Fruit fly (Drosophila melanogaster) ovary, adult (tissue): ENCODE measurements around the gene CG1674.

ENCODE experiments used
- CG17801 ChIP-seq: fragments of 200-800 bp; optimal IDR thresholded peaks from 2 replicates; lab custom pipeline; 2019; ENCODE audit warnings: missing biosample characterization, mild to moderate bottlenecking, missing genetic modification characterization, moderate library complexity; ENCODE audit not compliant: partially characterized antibody

Gene CG1674

DNA sequence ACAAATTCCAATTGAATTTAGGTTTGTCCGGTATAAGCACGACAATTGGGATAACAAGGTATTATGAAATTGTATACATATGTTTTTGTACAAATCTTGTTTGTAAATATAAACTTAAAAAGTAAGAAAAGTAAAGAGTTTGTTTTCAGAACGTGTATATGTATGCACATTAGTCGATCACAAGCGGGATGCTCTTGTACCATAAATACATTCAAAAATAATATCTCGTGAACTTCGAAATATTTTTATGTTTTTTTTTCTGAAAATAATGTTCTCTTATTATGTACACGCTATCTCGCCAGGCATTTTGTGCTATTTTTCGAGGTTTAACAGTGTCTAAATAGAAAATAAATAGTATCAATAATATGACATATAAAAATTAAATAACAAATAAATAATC, 24.2 kb downstream of the CG1674 start, which contains the start of gene RhoGAP102A:
Gene RhoGAP102A, plus strand, starts transcription at position 301 of the 400 bp plus-strand sequence.
- TF ChIP-seq CG17801 (GFP tag; lab: Kevin White, UChicago) = no peak

DNA sequence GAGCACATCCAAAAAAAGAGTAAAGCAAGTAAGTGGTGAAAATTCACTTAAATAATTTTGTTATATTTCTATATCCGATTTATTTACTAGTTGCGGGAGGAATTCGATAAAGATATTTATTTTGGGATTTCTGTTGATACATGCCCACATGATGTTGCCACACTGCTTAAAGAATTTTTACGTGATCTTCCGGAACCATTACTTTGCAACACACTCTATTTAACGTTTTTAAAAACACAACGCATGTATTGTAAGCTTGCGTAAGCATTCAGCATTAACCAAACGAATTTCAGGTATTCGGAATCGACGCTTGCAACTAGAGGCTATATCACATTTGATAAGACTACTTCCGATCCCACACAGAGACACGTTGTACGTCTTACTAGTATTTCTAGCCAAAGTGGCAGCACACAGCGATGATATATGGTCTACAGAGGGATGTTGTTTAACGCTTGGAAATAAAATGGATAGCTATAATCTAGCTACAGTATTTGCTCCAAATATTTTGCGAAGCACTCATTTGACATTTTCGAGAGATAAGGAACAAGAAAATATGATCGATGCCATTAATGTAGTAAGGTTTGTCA, 31.0 kb downstream of the CG1674 start:
- no peak for TF ChIP-seq CG17801 (GFP tag; lab: Kevin White, UChicago)

DNA sequence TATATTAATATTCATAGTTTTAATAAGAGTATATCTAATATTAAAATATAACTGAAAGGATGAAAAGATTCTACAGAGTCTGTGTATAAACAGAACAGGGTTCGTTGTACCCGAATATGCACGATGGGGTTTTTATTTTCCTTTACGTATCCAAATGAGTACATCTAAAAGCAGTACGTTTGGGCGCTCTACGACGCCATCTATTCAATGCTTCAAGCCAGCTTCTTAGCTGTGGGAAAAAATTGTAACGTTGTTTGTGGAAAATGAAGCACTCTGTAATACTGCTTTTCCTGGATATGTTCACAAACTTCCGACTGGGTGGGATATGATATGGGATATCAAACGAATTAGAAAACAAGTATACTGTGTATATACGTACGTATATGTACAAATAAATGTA, 44.2 kb downstream of the CG1674 start:
- no peak for TF ChIP-seq CG17801 (GFP tag; lab: Kevin White, UChicago)

DNA sequence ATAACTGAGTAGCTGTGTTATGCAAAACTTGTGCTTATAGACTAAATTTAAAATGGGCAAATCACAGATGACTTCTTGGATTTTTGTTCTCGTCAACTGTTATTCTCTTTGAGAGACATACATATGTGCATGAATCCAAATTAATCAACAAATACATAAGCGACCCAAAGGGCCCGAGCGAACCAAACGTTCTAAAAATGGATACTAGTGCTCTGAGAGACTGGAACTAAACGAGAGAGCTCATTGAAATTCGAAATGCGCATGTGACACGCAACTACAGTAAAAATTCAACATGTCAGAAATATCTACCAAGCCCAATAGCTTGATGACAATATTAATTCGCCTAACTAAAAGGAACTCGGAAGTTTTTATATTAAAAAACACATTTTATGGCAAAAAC, 45.8 kb downstream of the CG1674 start, which contains the start of gene NfI:
Gene NfI, minus strand, starts transcription at position 45 of the 400 bp plus-strand sequence.
- TF ChIP-seq CG17801 (GFP tag; lab: Kevin White, UChicago) = no peak

DNA sequence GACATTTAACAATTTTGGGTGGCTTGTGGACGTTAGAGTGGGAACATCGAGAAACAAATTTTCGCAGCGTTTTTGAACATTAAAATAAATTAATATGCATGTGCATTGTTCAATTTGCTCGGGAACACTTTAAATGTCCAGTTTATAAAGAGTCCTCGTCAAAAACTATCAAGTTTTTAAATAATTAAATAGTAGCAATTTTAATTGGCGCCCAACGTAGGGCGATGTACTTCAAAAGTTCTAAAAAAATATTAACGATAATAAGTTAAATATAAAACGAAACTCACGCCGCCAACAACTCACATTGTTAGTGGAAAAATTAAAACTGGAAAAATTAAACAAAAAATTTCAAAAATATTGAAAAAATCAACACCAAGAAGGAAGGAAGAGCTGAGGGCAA, 61.9 kb downstream of the CG1674 start:
- no peak for TF ChIP-seq CG17801 (GFP tag; lab: Kevin White, UChicago)
